Worm (Caenorhabditis elegans) whole organism, late embryonic: Measurements from ENCODE around the gene nkcc-1.

ENCODE experiments used
- ama-1 ChIP-seq: fragments of 150-350 bp; optimal IDR thresholded peaks from 2 replicates; lab custom pipeline; 2014
- fax-1 ChIP-seq: sonication (generic microtip); optimal IDR thresholded peaks from 2 replicates; lab custom pipeline; 2016; ENCODE audit warnings: missing genotype, missing genetic modification characterization, missing compliant biosample characterization
- mec-3 ChIP-seq: sonication (generic microtip); optimal IDR thresholded peaks from 2 replicates; lab custom pipeline; 2016; ENCODE audit warnings: borderline replicate concordance, missing genetic modification characterization, missing compliant biosample characterization
- pqm-1 ChIP-seq: sonication (generic microtip); optimal IDR thresholded peaks from 2 replicates; lab custom pipeline; 2016; ENCODE audit warnings: missing genetic modification characterization, missing compliant biosample characterization
- pros-1 ChIP-seq: fragments of 150-350 bp; optimal IDR thresholded peaks from 2 replicates; lab custom pipeline; 2014; ENCODE audit warnings: missing biosample characterization, missing genetic modification reagents, missing genetic modification characterization
- tbx-2 ChIP-seq: sonication (generic microtip); optimal IDR thresholded peaks from 2 replicates; lab custom pipeline; 2016; ENCODE audit warnings: missing genetic modification characterization, missing compliant biosample characterization
- ztf-16 ChIP-seq: sonication (generic microtip); optimal IDR thresholded peaks from 2 replicates; lab custom pipeline; 2017; ENCODE audit warnings: missing genetic modification characterization, missing compliant biosample characterization

DNA sequence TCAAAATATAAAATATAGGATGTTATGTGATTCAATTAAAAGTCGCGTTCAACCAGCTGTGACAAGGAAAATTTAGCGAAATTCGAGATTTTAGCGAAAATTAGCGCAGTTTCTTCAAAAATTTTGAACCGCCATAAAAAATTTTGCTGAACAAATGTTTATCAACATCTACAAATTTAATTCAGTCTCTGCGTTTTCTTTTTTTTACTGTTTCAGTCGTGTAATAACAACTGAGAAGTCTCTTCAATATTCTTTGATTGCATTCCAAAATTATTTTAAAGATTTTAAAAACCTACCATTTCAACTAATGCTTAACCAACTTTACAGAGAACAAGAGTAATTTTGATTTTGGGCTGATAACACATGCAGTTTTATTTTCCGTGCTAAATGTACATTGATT lies 40.3 kb upstream of the nkcc-1 start:
- no peak for TF ChIP-seq fax-1
- no peak for TF ChIP-seq pros-1 (tag; lab: Kevin White, UChicago)
- TF ChIP-seq tbx-2: no peak
- TF ChIP-seq pqm-1 (tag; lab: Kevin White, UChicago): no peak
- no peak for TF ChIP-seq ztf-16 (tag; lab: Kevin White, UChicago)
- TF ChIP-seq ama-1 (lab: Kevin White, UChicago): no peak
- TF ChIP-seq mec-3 (tag; lab: Kevin White, UChicago): no peak
